Worm (Caenorhabditis elegans) whole organism, mixed stage, embryonic: ENCODE results near the gene F10E7.6.

Experiments
- M03D4.4 ChIP-seq: sonication (generic microtip); optimal IDR thresholded peaks from 2 replicates; lab custom pipeline; 2017; ENCODE audit warnings: mild to moderate bottlenecking, missing genetic modification characterization, missing compliant biosample characterization
- bed-3 ChIP-seq: fragments of 200-800 bp; sonication (Bioruptor generic); optimal IDR thresholded peaks from 3 replicates; lab custom pipeline; 2018; ENCODE audit warnings: mild to moderate bottlenecking, missing genetic modification characterization, moderate library complexity, missing compliant biosample characterization
- blmp-1 ChIP-seq: fragments of 150-350 bp; optimal IDR thresholded peaks from 2 replicates; lab custom pipeline; 2014; ENCODE audit warnings: missing biosample characterization, missing genetic modification characterization
- ceh-39 ChIP-seq: fragments of 150-350 bp; optimal IDR thresholded peaks from 2 replicates; lab custom pipeline; 2014; ENCODE audit warnings: missing biosample characterization, missing genetic modification characterization
- ceh-43 ChIP-seq: fragments of 200-800 bp; sonication (Bioruptor generic); optimal IDR thresholded peaks from 2 replicates; lab custom pipeline; 2018; ENCODE audit warnings: mild to moderate bottlenecking, missing genetic modification characterization, moderate library complexity, missing compliant biosample characterization
- ceh-83 ChIP-seq: fragments of 200-800 bp; sonication (Bioruptor generic); optimal IDR thresholded peaks from 2 replicates; lab custom pipeline; 2018; ENCODE audit warnings: mild to moderate bottlenecking, missing genetic modification characterization, missing compliant biosample characterization
- ces-1 ChIP-seq: fragments of 150-350 bp; optimal IDR thresholded peaks from 2 replicates; lab custom pipeline; 2014; ENCODE audit warnings: missing biosample characterization, missing genetic modification reagents, missing genetic modification characterization
- cnd-1 ChIP-seq: fragments of 200-800 bp; sonication (Bioruptor generic); optimal IDR thresholded peaks from 2 replicates; lab custom pipeline; 2018; ENCODE audit warnings: mild to moderate bottlenecking, missing genetic modification characterization, missing compliant biosample characterization
- drap-1 ChIP-seq: fragments of 200-800 bp; sonication (Bioruptor generic); optimal IDR thresholded peaks from 3 replicates; lab custom pipeline; 2018; ENCODE audit warnings: mild to moderate bottlenecking, missing genetic modification characterization, missing compliant biosample characterization
- elt-1 ChIP-seq: sonication (generic microtip); optimal IDR thresholded peaks from 2 replicates; lab custom pipeline; 2017; ENCODE audit warnings: missing genetic modification characterization, mild to moderate bottlenecking, missing compliant biosample characterization, antibody characterized with exemption, moderate library complexity, borderline replicate concordance; ENCODE audit not compliant: insufficient read depth
- elt-3 ChIP-seq: fragments of 150-350 bp; optimal IDR thresholded peaks from 2 replicates; lab custom pipeline; 2014; ENCODE audit warnings: missing biosample characterization, missing genetic modification characterization
- flh-1 ChIP-seq: fragments of 200-800 bp; sonication (Bioruptor generic); optimal IDR thresholded peaks from 2 replicates; lab custom pipeline; 2018; ENCODE audit warnings: mild to moderate bottlenecking, missing genetic modification characterization, moderate library complexity, missing compliant biosample characterization
- ham-2 ChIP-seq: fragments of 200-800 bp; sonication (Bioruptor generic); optimal IDR thresholded peaks from 2 replicates; lab custom pipeline; 2018; ENCODE audit warnings: mild to moderate bottlenecking, missing genetic modification characterization, missing compliant biosample characterization
- hlh-1 ChIP-seq: fragments of 150-350 bp; optimal IDR thresholded peaks from 2 replicates; lab custom pipeline; 2014; ENCODE audit warnings: missing biosample characterization, missing genetic modification reagents, missing genetic modification characterization
- lin-13 ChIP-seq: fragments of 150-350 bp; optimal IDR thresholded peaks from 2 replicates; lab custom pipeline; 2014; ENCODE audit warnings: missing biosample characterization, missing genetic modification characterization
- lin-32 ChIP-seq: fragments of 200-800 bp; sonication (Bioruptor generic); optimal IDR thresholded peaks from 2 replicates; lab custom pipeline; 2018; ENCODE audit warnings: mild to moderate bottlenecking, missing genetic modification characterization, missing compliant biosample characterization
- lsy-2 ChIP-seq: fragments of 150-350 bp; optimal IDR thresholded peaks from 2 replicates; lab custom pipeline; 2014; ENCODE audit warnings: missing biosample characterization, missing genetic modification characterization
- mab-5 ChIP-seq: fragments of 150-350 bp; optimal IDR thresholded peaks from 2 replicates; lab custom pipeline; 2014; ENCODE audit warnings: missing biosample characterization, missing genetic modification characterization
- mep-1 ChIP-seq: fragments of 150-350 bp; optimal IDR thresholded peaks from 2 replicates; lab custom pipeline; 2017; ENCODE audit warnings: missing biosample characterization, missing genetic modification reagents, missing genetic modification characterization, inconsistent platforms
- mls-2 ChIP-seq: sonication (generic microtip); optimal IDR thresholded peaks from 2 replicates; lab custom pipeline; 2016; ENCODE audit warnings: mild to moderate bottlenecking, missing genetic modification characterization, moderate library complexity, missing compliant biosample characterization
- nhr-12 ChIP-seq: fragments of 150-350 bp; optimal IDR thresholded peaks from 2 replicates; lab custom pipeline; 2014; ENCODE audit warnings: missing biosample characterization, missing genetic modification characterization
- nhr-2 ChIP-seq: fragments of 150-350 bp; optimal IDR thresholded peaks from 2 replicates; lab custom pipeline; 2014; ENCODE audit warnings: missing biosample characterization, missing genetic modification characterization
- nhr-237 ChIP-seq: fragments of 150-350 bp; optimal IDR thresholded peaks from 2 replicates; lab custom pipeline; 2014; ENCODE audit warnings: missing biosample characterization, missing genetic modification characterization
- nhr-28 ChIP-seq: fragments of 150-350 bp; optimal IDR thresholded peaks from 2 replicates; lab custom pipeline; 2014; ENCODE audit warnings: missing biosample characterization, missing genetic modification characterization
- nhr-76 ChIP-seq: sonication (generic microtip); optimal IDR thresholded peaks from 2 replicates; lab custom pipeline; 2017; ENCODE audit warnings: missing biosample characterization, missing genetic modification characterization
- pha-4 ChIP-seq: fragments of 150-350 bp; optimal IDR thresholded peaks from 2 replicates; lab custom pipeline; 2018; ENCODE audit warnings: missing biosample characterization, missing genetic modification reagents, missing genetic modification characterization
- snpc-4 ChIP-seq: fragments of 150-350 bp; optimal IDR thresholded peaks from 2 replicates; lab custom pipeline; 2014; ENCODE audit warnings: missing biosample characterization, missing genetic modification characterization
- sptf-1 ChIP-seq: sonication (generic microtip); optimal IDR thresholded peaks from 2 replicates; lab custom pipeline; 2017; ENCODE audit warnings: mild to moderate bottlenecking, missing genetic modification characterization, moderate library complexity, missing compliant biosample characterization
- tbx-8 ChIP-seq: fragments of 200-800 bp; sonication (Bioruptor generic); optimal IDR thresholded peaks from 2 replicates; lab custom pipeline; 2018; ENCODE audit warnings: mild to moderate bottlenecking, missing genetic modification characterization, moderate library complexity, missing compliant biosample characterization
- unc-120 ChIP-seq: sonication (generic microtip); optimal IDR thresholded peaks from 2 replicates; lab custom pipeline; 2017; ENCODE audit warnings: missing genetic modification characterization, missing compliant biosample characterization; ENCODE audit not compliant: poor library complexity, severe bottlenecking
- unc-62 ChIP-seq: fragments of 150-350 bp; optimal IDR thresholded peaks from 2 replicates; lab custom pipeline; 2014; ENCODE audit warnings: missing biosample characterization, missing genetic modification reagents, missing genetic modification characterization
- ztf-11 ChIP-seq: fragments of 150-350 bp; optimal IDR thresholded peaks from 2 replicates; lab custom pipeline; 2014; ENCODE audit warnings: missing biosample characterization, missing genetic modification characterization

Gene F10E7.6

DNA sequence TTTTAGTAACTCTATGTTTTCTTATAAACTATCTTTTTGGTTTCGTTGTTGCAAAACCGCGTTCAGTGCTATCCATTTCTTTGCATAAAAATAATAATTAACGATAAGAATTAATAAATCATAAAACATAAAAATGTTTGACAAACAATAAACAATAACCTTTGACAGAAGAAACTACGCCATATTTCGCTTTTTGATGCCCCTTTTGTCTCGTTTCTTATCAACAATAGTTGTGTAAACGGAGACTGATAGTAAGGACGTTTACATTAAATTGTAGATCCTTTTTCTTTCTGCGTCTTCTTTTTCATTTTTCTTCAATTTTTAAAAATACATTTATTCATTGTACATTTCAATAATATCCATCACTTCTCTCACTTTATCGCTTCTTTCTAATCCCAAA, 26.2 kb downstream of the F10E7.6 start:
- TF ChIP-seq elt-3 (tag; lab: Kevin White, UChicago) (no peak), ceh-39 (tag; lab: Kevin White, UChicago) (no peak), bed-3 (no peak), mls-2 (tag; lab: Kevin White, UChicago) (no peak), sptf-1 (tag; lab: Kevin White, UChicago) (no peak), nhr-12 (tag; lab: Kevin White, UChicago) (no peak), hlh-1 (tag; lab: Kevin White, UChicago) (no peak), flh-1 (GFP tag; lab: Kevin White, UChicago) (no peak), lsy-2 (no peak), ztf-11 (tag; lab: Kevin White, UChicago) (no peak), mep-1 (tag; lab: Kevin White, UChicago) (no peak), unc-120 (tag; lab: Kevin White, UChicago) (no peak), nhr-76 (tag; lab: Kevin White, UChicago) (no peak)

DNA sequence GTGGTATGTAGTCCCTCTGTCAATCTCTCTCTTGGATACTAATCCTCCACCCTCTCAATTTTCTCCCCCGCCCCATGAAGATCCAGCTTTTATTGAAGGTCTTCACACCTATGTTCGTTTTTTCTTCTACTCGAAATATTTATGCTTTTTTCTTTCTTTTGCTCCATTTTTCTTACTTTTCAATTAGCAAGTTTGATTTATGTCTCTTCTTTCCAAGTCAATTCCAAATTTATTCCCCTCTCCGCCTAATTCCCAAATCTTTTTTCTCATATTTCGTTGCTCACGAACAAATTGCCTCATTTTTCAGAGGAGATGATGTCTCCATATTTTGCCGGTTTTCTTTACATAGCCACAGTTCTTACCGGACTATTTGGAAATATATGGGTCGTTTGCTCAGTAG, 31.4 kb downstream of the F10E7.6 start, which contains the start of gene npr-31:
Gene npr-31 (plus strand): TSS at position 301 of the 400 bp plus-strand sequence.
- TF ChIP-seq unc-62 (GFP tag; lab: Kevin White, UChicago) (no peak), pha-4 (tag; lab: Kevin White, UChicago) (no peak), lin-32 (GFP tag; lab: Kevin White, UChicago) (no peak), tbx-8 (GFP tag; lab: Kevin White, UChicago) (no peak)
- TF ChIP-seq, all 35 proteins: peak for 0

DNA sequence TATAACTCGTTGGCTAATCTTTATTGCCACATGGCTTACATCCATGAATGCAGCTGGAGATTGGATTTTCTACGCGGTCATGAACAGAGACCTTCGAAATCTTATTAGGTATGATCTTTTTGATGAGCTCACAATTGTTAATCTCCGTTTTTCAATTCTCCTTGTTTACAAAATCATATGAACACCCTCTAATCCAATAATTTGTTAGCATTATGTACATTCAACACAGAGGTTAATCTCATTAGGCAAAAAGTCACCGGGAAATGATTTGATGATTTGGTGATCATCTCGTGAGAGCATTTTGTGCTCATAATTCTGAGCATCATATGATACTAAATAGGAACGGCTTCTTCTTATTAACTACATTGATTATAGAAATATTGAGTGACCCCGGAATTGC, 33.4 kb downstream of the F10E7.6 start:
- TF ChIP-seq lsy-2 = no peak
- TF ChIP-seq unc-62 (GFP tag; lab: Kevin White, UChicago) = no peak
- TF ChIP-seq cnd-1 (tag; lab: Kevin White, UChicago) = no peak
- no peak for TF ChIP-seq drap-1 (GFP tag; lab: Kevin White, UChicago)
- no peak for TF ChIP-seq lin-32 (GFP tag; lab: Kevin White, UChicago)
- TF ChIP-seq lin-13 = no peak
- TF ChIP-seq hlh-1 (tag; lab: Kevin White, UChicago) = no peak
- TF ChIP-seq M03D4.4 (tag; lab: Kevin White, UChicago) = no peak
- TF ChIP-seq ztf-11 (tag; lab: Kevin White, UChicago) = no peak
- TF ChIP-seq, all 35 proteins: peak for 0

DNA sequence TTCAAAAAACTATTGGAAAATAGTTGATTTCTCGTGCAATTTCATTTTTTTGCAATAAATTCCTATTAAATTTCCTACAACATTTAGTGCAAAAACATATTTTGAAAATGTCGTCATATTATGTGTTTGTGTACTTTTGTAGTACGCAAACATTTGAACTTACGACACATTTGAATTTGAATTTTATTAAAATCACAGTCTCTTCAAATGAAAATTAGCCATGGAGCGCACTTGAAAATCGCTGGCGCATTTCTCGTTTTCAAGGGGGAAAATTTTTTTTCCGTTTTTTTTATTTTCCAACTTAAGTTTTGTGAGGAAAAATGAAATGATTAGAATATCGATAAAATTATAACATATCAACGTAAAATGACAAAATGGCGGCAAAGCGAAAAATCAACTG, 34.7 kb downstream of the F10E7.6 start:
- TF ChIP-seq lsy-2 (peak; percentile 72), tbx-8 (GFP tag; lab: Kevin White, UChicago) (no peak), elt-3 (tag; lab: Kevin White, UChicago) (no peak), nhr-237 (tag; lab: Kevin White, UChicago) (peak; percentile 51), ces-1 (GFP tag; lab: Kevin White, UChicago) (peak; percentile 49)

DNA sequence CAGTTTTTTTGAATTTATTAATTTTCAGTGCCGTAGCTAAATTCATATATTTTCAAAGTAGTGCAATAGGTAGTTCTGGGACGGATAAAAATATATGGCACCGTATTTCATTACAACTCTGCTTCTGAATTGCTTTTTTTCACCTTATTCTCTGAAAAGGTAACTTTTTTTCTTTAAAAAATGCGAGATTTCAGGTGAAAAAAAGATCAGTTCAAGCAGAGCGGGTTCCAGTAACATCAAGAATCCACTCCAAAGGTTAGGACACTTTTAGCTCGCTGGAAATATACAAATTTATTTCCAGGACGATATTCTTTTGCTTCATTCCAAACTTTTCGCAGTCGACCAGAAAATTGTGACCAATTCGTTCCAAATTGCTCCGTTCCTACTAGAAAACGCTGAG, 35.2 kb downstream of the F10E7.6 start, which contains the start of gene T07F8.1:
Gene T07F8.1 (plus strand): TSS at position 301 of the 400 bp plus-strand sequence.
- TF ChIP-seq pha-4 (tag; lab: Kevin White, UChicago) (no peak), nhr-28 (tag; lab: Kevin White, UChicago) (no peak), mls-2 (tag; lab: Kevin White, UChicago) (no peak), hlh-1 (tag; lab: Kevin White, UChicago) (no peak), nhr-12 (tag; lab: Kevin White, UChicago) (no peak), ceh-39 (tag; lab: Kevin White, UChicago) (no peak), nhr-237 (tag; lab: Kevin White, UChicago) (no peak), unc-62 (GFP tag; lab: Kevin White, UChicago) (no peak), elt-3 (tag; lab: Kevin White, UChicago) (no peak), ceh-83 (GFP tag; lab: Kevin White, UChicago) (no peak), blmp-1 (no peak)

DNA sequence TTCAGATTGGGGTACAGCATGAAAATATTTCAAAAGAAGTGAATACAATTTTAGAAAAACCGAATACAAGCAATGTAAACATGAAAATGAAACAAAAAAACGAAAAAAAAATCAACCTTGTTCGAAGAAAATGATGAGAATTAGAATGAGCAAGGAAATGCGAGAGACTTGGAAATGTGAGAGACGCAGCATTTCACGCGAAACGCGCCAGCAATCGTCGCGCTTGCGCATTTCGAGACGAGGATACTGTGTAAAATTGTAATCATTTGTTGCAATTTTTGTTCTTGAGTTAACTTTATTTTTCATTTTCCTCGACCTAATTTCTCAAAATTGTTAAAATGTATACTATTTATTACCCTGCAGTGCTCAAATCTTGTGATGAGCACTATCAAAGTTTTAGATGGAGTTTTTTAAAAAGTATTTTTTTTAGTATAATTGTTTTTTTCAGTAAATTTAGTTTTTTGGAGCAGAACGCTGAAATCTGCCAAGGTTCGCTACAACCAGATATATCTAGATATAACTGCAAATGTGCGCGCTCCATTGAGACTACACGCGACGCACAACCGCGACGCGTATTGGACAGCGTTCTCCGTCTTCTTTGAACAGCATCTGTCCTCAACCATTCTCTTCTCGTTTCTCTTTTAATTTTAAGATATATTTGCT, 39.2 kb downstream of the F10E7.6 start, which contains the start of gene fust-1:
Gene fust-1 (plus strand): TSS at position 613 of the 663 bp plus-strand sequence.
- TF ChIP-seq mab-5 (tag; lab: Kevin White, UChicago) (no peak), hlh-1 (tag; lab: Kevin White, UChicago) (peak; percentile 43), sptf-1 (tag; lab: Kevin White, UChicago) (peak; percentile 87), elt-3 (tag; lab: Kevin White, UChicago) (peak; percentile 31), nhr-28 (tag; lab: Kevin White, UChicago) (no peak), unc-62 (GFP tag; lab: Kevin White, UChicago) (peak; percentile 14), tbx-8 (GFP tag; lab: Kevin White, UChicago) (peak; percentile 19), elt-1 (tag; lab: Kevin White, UChicago) (no peak), nhr-237 (tag; lab: Kevin White, UChicago) (peak; percentile 92), unc-120 (tag; lab: Kevin White, UChicago) (peak; percentile 37), ham-2 (GFP tag; lab: Kevin White, UChicago) (no peak), mep-1 (tag; lab: Kevin White, UChicago) (peak; percentile 98), cnd-1 (tag; lab: Kevin White, UChicago) (peak; percentile 71), flh-1 (GFP tag; lab: Kevin White, UChicago) (no peak), ztf-11 (tag; lab: Kevin White, UChicago) (peak; percentile 32), ceh-39 (tag; lab: Kevin White, UChicago) (peak; percentile 48), lin-32 (GFP tag; lab: Kevin White, UChicago) (peak; percentile 20), ces-1 (GFP tag; lab: Kevin White, UChicago) (peak; percentile 74), bed-3 (peak; percentile 32), snpc-4 (tag; lab: Kevin White, UChicago) (no peak), ceh-83 (GFP tag; lab: Kevin White, UChicago) (peak; percentile 42), nhr-76 (tag; lab: Kevin White, UChicago) (no peak), drap-1 (GFP tag; lab: Kevin White, UChicago) (peak; percentile 75), M03D4.4 (tag; lab: Kevin White, UChicago) (peak; percentile 74), lin-13 (peak; percentile 94), ceh-43 (GFP tag; lab: Kevin White, UChicago) (peak; percentile 68), nhr-2 (peak; percentile 66), mls-2 (tag; lab: Kevin White, UChicago) (peak; percentile 82), blmp-1 (peak; percentile 32)
